Fruit fly (Drosophila melanogaster) whole organism, prepupa: Measurements from ENCODE around the gene RpS20.

Experiments used
- Blimp-1 ChIP-seq: fragments of 200-800 bp; sonication (Bioruptor generic); optimal IDR thresholded peaks from 3 replicates; lab custom pipeline; 2017; ENCODE audit warnings: missing biosample characterization, missing genetic modification characterization, mild to moderate bottlenecking, moderate library complexity, missing genetic modification reagents
- CG10631 ChIP-seq: fragments of 200-800 bp; sonication (Bioruptor generic); optimal IDR thresholded peaks from 2 replicates; lab custom pipeline; 2016; ENCODE audit warnings: missing biosample characterization, missing genetic modification characterization
- CG10669 ChIP-seq: fragments of 200-800 bp; sonication (Bioruptor generic); optimal IDR thresholded peaks from 3 replicates; lab custom pipeline; 2018; ENCODE audit warnings: missing biosample characterization, mild to moderate bottlenecking, missing genetic modification characterization, moderate library complexity
- CG11294 ChIP-seq: fragments of 200-800 bp; sonication (Bioruptor generic); IDR thresholded peaks from 2 replicates; pipeline ENCODE4 v1.3.6; 2022; ENCODE audit warnings: missing biosample characterization, missing genetic modification characterization
- CG11762 ChIP-seq: fragments of 200-800 bp; sonication (Bioruptor generic); optimal IDR thresholded peaks from 3 replicates; lab custom pipeline; 2016; ENCODE audit warnings: missing biosample characterization, missing genetic modification characterization; ENCODE audit not compliant: insufficient read depth
- CG11902 ChIP-seq: fragments of 200-800 bp; sonication (Bioruptor generic); optimal IDR thresholded peaks from 3 replicates; lab custom pipeline; 2016; ENCODE audit warnings: missing biosample characterization, missing genetic modification characterization
- CG1621 ChIP-seq: fragments of 200-800 bp; sonication (Bioruptor generic); optimal IDR thresholded peaks from 3 replicates; lab custom pipeline; 2018; ENCODE audit warnings: missing biosample characterization, mild to moderate bottlenecking, missing genetic modification characterization
- CG16779 ChIP-seq: fragments of 200-800 bp; sonication (Bioruptor generic); optimal IDR thresholded peaks from 3 replicates; lab custom pipeline; 2017; ENCODE audit warnings: missing biosample characterization, mild to moderate bottlenecking, missing genetic modification characterization
- CG31627 ChIP-seq: fragments of 200-800 bp; sonication (Bioruptor generic); optimal IDR thresholded peaks from 3 replicates; lab custom pipeline; 2016; ENCODE audit warnings: missing biosample characterization, missing genetic modification characterization
- CG32006 ChIP-seq: fragments of 200-800 bp; sonication (Bioruptor generic); optimal IDR thresholded peaks from 3 replicates; lab custom pipeline; 2017; ENCODE audit warnings: missing biosample characterization, mild to moderate bottlenecking, missing genetic modification characterization
- CG3919 ChIP-seq: fragments of 200-800 bp; sonication (Bioruptor generic); optimal IDR thresholded peaks from 3 replicates; lab custom pipeline; 2016; ENCODE audit warnings: missing biosample characterization, missing genetic modification characterization
- CG4318 ChIP-seq: fragments of 200-800 bp; sonication (Bioruptor generic); optimal IDR thresholded peaks from 3 replicates; lab custom pipeline; 2017; ENCODE audit warnings: missing biosample characterization, mild to moderate bottlenecking, missing genetic modification characterization
- CG6163 ChIP-seq: fragments of 200-800 bp; sonication (Bioruptor generic); IDR thresholded peaks from 3 replicates; pipeline ENCODE4 v1.3.6; 2022; ENCODE audit warnings: missing biosample characterization, missing genetic modification characterization
- CG6276 ChIP-seq: fragments of 200-800 bp; sonication (Bioruptor generic); optimal IDR thresholded peaks from 2 replicates; lab custom pipeline; 2017; ENCODE audit warnings: missing biosample characterization, mild to moderate bottlenecking, missing genetic modification characterization
- CG6792 ChIP-seq: fragments of 200-800 bp; sonication (Bioruptor generic); optimal IDR thresholded peaks from 3 replicates; lab custom pipeline; 2016; ENCODE audit warnings: missing biosample characterization, missing genetic modification characterization
- CG6808 ChIP-seq: fragments of 200-800 bp; sonication (Bioruptor generic); optimal IDR thresholded peaks from 3 replicates; lab custom pipeline; 2017; ENCODE audit warnings: missing biosample characterization, missing genetic modification characterization, mild to moderate bottlenecking, moderate library complexity, missing genetic modification reagents
- CG6854 ChIP-seq: fragments of 200-800 bp; sonication (Bioruptor generic); optimal IDR thresholded peaks from 2 replicates; lab custom pipeline; 2017; ENCODE audit warnings: missing biosample characterization, mild to moderate bottlenecking, missing genetic modification characterization
- CG7368 ChIP-seq: fragments of 200-800 bp; sonication (Bioruptor generic); optimal IDR thresholded peaks from 3 replicates; lab custom pipeline; 2016; ENCODE audit warnings: missing biosample characterization, missing genetic modification characterization
- CG8319 ChIP-seq: fragments of 200-800 bp; sonication (Bioruptor generic); optimal IDR thresholded peaks from 3 replicates; lab custom pipeline; 2016; ENCODE audit warnings: missing biosample characterization, missing genetic modification characterization
- CG8632 ChIP-seq: fragments of 200-800 bp; sonication (Bioruptor generic); optimal IDR thresholded peaks from 3 replicates; lab custom pipeline; 2016; ENCODE audit warnings: missing biosample characterization, missing genetic modification characterization
- CG9139 ChIP-seq: fragments of 200-800 bp; sonication (Bioruptor generic); optimal IDR thresholded peaks from 3 replicates; lab custom pipeline; 2017; ENCODE audit warnings: missing biosample characterization, mild to moderate bottlenecking, missing genetic modification characterization
- Eip75B ChIP-seq: fragments of 200-800 bp; sonication (Bioruptor generic); optimal IDR thresholded peaks from 3 replicates; lab custom pipeline; 2016; ENCODE audit warnings: missing biosample characterization, missing genetic modification characterization
- Eip93F ChIP-seq: fragments of 200-800 bp; sonication (Bioruptor generic); optimal IDR thresholded peaks from 2 replicates; lab custom pipeline; 2016; ENCODE audit warnings: missing biosample characterization, mild to moderate bottlenecking, missing genetic modification characterization
- Ets96B ChIP-seq: fragments of 200-800 bp; optimal IDR thresholded peaks from 2 replicates; lab custom pipeline; 2019; ENCODE audit warnings: missing biosample characterization, mild to moderate bottlenecking, missing genetic modification characterization, moderate library complexity
- Gug ChIP-seq: fragments of 200-800 bp; sonication (Bioruptor generic); IDR thresholded peaks from 2 replicates; pipeline ENCODE4 v1.3.6; 2022; ENCODE audit warnings: missing biosample characterization, missing genetic modification characterization
- Hr4 ChIP-seq: fragments of 200-800 bp; sonication (Bioruptor generic); optimal IDR thresholded peaks from 3 replicates; lab custom pipeline; 2016; ENCODE audit warnings: missing biosample characterization, missing genetic modification characterization
- Lpt ChIP-seq: fragments of 200-800 bp; sonication (Bioruptor generic); optimal IDR thresholded peaks from 3 replicates; lab custom pipeline; 2016; ENCODE audit warnings: missing biosample characterization, missing genetic modification characterization
- Met ChIP-seq: fragments of 200-800 bp; sonication (Bioruptor generic); optimal IDR thresholded peaks from 3 replicates; lab custom pipeline; 2016; ENCODE audit warnings: missing biosample characterization, missing genetic modification characterization
- OdsH ChIP-seq: fragments of 200-800 bp; sonication (Bioruptor generic); optimal IDR thresholded peaks from 3 replicates; lab custom pipeline; 2016; ENCODE audit warnings: missing biosample characterization, missing genetic modification characterization
- Smox ChIP-seq: fragments of 200-800 bp; sonication (Bioruptor generic); optimal IDR thresholded peaks from 3 replicates; lab custom pipeline; 2016; ENCODE audit warnings: missing biosample characterization, missing genetic modification characterization
- Sox102F ChIP-seq: fragments of 200-800 bp; sonication (Bioruptor generic); optimal IDR thresholded peaks from 2 replicates; lab custom pipeline; 2016; ENCODE audit warnings: missing biosample characterization, mild to moderate bottlenecking, missing genetic modification characterization
- Sox14 ChIP-seq: fragments of 200-800 bp; sonication (Bioruptor generic); optimal IDR thresholded peaks from 3 replicates; lab custom pipeline; 2016; ENCODE audit warnings: missing biosample characterization, missing genetic modification characterization
- Sox15 ChIP-seq: fragments of 200-800 bp; sonication (Bioruptor generic); optimal IDR thresholded peaks from 3 replicates; lab custom pipeline; 2016; ENCODE audit warnings: missing biosample characterization, missing genetic modification characterization
- achi ChIP-seq: fragments of 200-800 bp; sonication (Bioruptor generic); optimal IDR thresholded peaks from 3 replicates; lab custom pipeline; 2016; ENCODE audit warnings: missing biosample characterization, missing genetic modification characterization
- acj6 ChIP-seq: fragments of 200-800 bp; sonication (Bioruptor generic); optimal IDR thresholded peaks from 3 replicates; lab custom pipeline; 2016; ENCODE audit warnings: missing biosample characterization, missing genetic modification characterization
- cyc ChIP-seq: fragments of 200-800 bp; sonication (Bioruptor generic); optimal IDR thresholded peaks from 3 replicates; lab custom pipeline; 2016; ENCODE audit warnings: missing biosample characterization, missing genetic modification characterization
- dsx ChIP-seq: fragments of 200-800 bp; optimal IDR thresholded peaks from 3 replicates; lab custom pipeline; 2019; ENCODE audit warnings: missing biosample characterization, mild to moderate bottlenecking, missing genetic modification characterization, moderate library complexity; ENCODE audit not compliant: poor library complexity, severe bottlenecking
- eg ChIP-seq: fragments of 200-800 bp; sonication (Bioruptor generic); IDR thresholded peaks from 3 replicates; pipeline ENCODE4 v1.3.6; 2022; ENCODE audit warnings: missing biosample characterization, missing genetic modification characterization
- esn ChIP-seq: fragments of 200-800 bp; sonication (Bioruptor generic); optimal IDR thresholded peaks from 2 replicates; lab custom pipeline; 2016; ENCODE audit warnings: missing biosample characterization, mild to moderate bottlenecking, missing genetic modification characterization, moderate library complexity
- fd59A ChIP-seq: fragments of 200-800 bp; sonication (Bioruptor generic); optimal IDR thresholded peaks from 2 replicates; lab custom pipeline; 2017; ENCODE audit warnings: missing biosample characterization, mild to moderate bottlenecking, missing genetic modification characterization, missing genetic modification reagents
- fd85E ChIP-seq: fragments of 200-800 bp; sonication (Bioruptor generic); optimal IDR thresholded peaks from 3 replicates; lab custom pipeline; 2016; ENCODE audit warnings: missing biosample characterization, missing genetic modification characterization
- fkh ChIP-seq: fragments of 200-800 bp; sonication (Bioruptor generic); optimal IDR thresholded peaks from 3 replicates; lab custom pipeline; 2017; ENCODE audit warnings: missing biosample characterization, mild to moderate bottlenecking, missing genetic modification characterization, moderate library complexity
- lz ChIP-seq: fragments of 200-800 bp; sonication (Bioruptor generic); optimal IDR thresholded peaks from 3 replicates; lab custom pipeline; 2016; ENCODE audit warnings: missing biosample characterization, missing genetic modification characterization
- net ChIP-seq: fragments of 200-800 bp; sonication (Bioruptor generic); optimal IDR thresholded peaks from 3 replicates; lab custom pipeline; 2016; ENCODE audit warnings: missing biosample characterization, missing genetic modification characterization
- pdm3 ChIP-seq: fragments of 200-800 bp; sonication (Bioruptor generic); optimal IDR thresholded peaks from 3 replicates; lab custom pipeline; 2016; ENCODE audit warnings: missing biosample characterization, missing genetic modification characterization
- salr ChIP-seq, 2 experiments: fragments of 200-800 bp; sonication (Bioruptor generic); optimal IDR thresholded peaks; 3 replicates each; lab custom pipeline; 2016 to 2018; ENCODE audit warnings: missing biosample characterization in 2 of 2, missing genetic modification characterization in 2 of 2, mild to moderate bottlenecking in 1 of 2
- spab ChIP-seq: fragments of 200-800 bp; sonication (Bioruptor generic); optimal IDR thresholded peaks from 2 replicates; lab custom pipeline; 2017; ENCODE audit warnings: missing biosample characterization, mild to moderate bottlenecking, missing genetic modification characterization, missing genetic modification reagents
- ss ChIP-seq, 2 experiments: fragments of 200-800 bp; sonication (Bioruptor generic); optimal IDR thresholded peaks; 2 replicates in 1 of 2; 3 replicates in 1 of 2; lab custom pipeline; 2017 to 2018; ENCODE audit warnings: mild to moderate bottlenecking in 2 of 2, missing biosample characterization in 2 of 2, missing genetic modification characterization in 2 of 2, moderate library complexity in 1 of 2
- svp ChIP-seq: fragments of 200-800 bp; sonication (Bioruptor generic); peaks from one replicate; lab custom pipeline; 2016; ENCODE audit warnings: missing biosample characterization, missing genetic modification characterization
- topi ChIP-seq: fragments of 200-800 bp; sonication (Bioruptor generic); optimal IDR thresholded peaks from 3 replicates; lab custom pipeline; 2016; ENCODE audit warnings: missing biosample characterization, missing genetic modification characterization

RpS20 gene

DNA sequence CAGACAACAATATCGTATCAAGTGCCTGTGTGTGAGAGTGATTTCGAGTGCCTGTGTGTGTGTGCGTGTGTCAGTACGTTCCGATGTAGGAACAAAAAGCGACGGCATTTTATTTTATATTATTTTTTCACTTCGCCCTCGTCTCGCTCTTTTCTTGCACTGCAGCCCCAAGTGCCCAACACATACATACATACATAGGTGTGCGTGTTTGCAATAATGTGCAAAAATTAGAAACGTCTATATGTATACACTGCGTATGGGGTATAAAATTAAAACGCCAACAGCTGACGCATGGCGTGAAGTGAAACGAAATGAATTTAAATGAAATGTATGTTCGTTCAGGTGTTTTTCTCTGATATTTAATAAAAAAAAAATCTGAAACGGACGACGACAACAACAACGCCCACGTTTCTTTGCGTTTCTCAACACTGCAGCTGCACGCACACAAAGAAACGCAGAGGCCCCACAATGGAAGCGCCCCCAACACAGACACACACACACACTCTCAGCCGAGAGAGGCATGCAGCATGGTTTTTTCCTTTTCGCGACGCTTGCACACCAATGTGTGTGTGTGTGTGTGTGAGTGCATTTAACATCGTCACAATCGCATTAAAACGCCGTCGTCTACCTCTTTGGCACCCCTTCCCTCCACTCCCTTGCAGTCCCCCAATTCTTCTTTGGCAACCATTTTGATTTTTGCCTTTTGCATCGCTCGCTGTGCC lies 38.1 kb upstream of the RpS20 start:
- TF ChIP-seq CG11294 (GFP tag; lab: Robert Waterston, UW): peak; percentile 6; the same call in 1 of the 2 replicates
- TF ChIP-seq pdm3 (GFP tag; lab: Kevin White, UChicago): peak; percentile 59
- TF ChIP-seq fd59A (GFP tag; lab: Kevin White, UChicago): peak; percentile 29
- peak; percentile 38 for TF ChIP-seq CG16779 (tag; lab: Kevin White, UChicago)
- TF ChIP-seq CG4318 (GFP tag; lab: Kevin White, UChicago): peak; percentile 44
- TF ChIP-seq CG11762 (GFP tag; lab: Kevin White, UChicago): no peak
- peak; percentile 52 for TF ChIP-seq CG6276
- peak; percentile 85 for TF ChIP-seq Sox14 (GFP tag; lab: Kevin White, UChicago)
- peak; percentile 24 for TF ChIP-seq cyc
- peak; percentile 55 for TF ChIP-seq net
- TF ChIP-seq CG3919 (GFP tag; lab: Kevin White, UChicago): peak; percentile 55
- no peak for TF ChIP-seq Gug (GFP tag; lab: Robert Waterston, UW)
- TF ChIP-seq achi (GFP tag; lab: Kevin White, UChicago): peak; percentile 62
- peak; percentile 67 for TF ChIP-seq CG6808 (GFP tag; lab: Kevin White, UChicago)
- no peak for TF ChIP-seq CG6854 (GFP tag; lab: Kevin White, UChicago)
- TF ChIP-seq CG6792: peak; percentile 56
- TF ChIP-seq fd85E (GFP tag; lab: Kevin White, UChicago): no peak
- TF ChIP-seq Blimp-1 (GFP tag; lab: Kevin White, UChicago): no peak
- TF ChIP-seq fkh (GFP tag; lab: Kevin White, UChicago): no peak
- peak; percentile 74 for TF ChIP-seq Hr4
- TF ChIP-seq topi (GFP tag; lab: Kevin White, UChicago): peak; percentile 43
- peak in 1 of 2 experiments; percentile 42 for TF ChIP-seq salr (GFP tag; optimal IDR thresholded peaks at IDR 0.05; lab: Kevin White, UChicago)
- TF ChIP-seq esn (GFP tag; lab: Kevin White, UChicago): peak; percentile 71
- TF ChIP-seq CG9139 (GFP tag; lab: Kevin White, UChicago): peak; percentile 29
- TF ChIP-seq eg (GFP tag; lab: Robert Waterston, UW): peak; percentile 54; the same call in 1 of the 3 replicates
- TF ChIP-seq CG32006 (GFP tag; lab: Kevin White, UChicago): peak; percentile 68
- TF ChIP-seq spab (GFP tag; lab: Kevin White, UChicago): peak; percentile 38
- TF ChIP-seq Sox102F (GFP tag; lab: Kevin White, UChicago): peak; percentile 43
- no peak for TF ChIP-seq CG11902 (GFP tag; lab: Kevin White, UChicago)
- peak; percentile 35 for TF ChIP-seq dsx (GFP tag; lab: Kevin White, UChicago)
- peak; percentile 57 for TF ChIP-seq acj6
- peak; percentile 69 for TF ChIP-seq Lpt
- TF ChIP-seq Ets96B (tag; lab: Kevin White, UChicago): peak; percentile 62
- TF ChIP-seq Met (GFP tag; lab: Kevin White, UChicago): peak; percentile 54
- peak; percentile 33 for TF ChIP-seq CG10669 (GFP tag; lab: Kevin White, UChicago)
- peak; percentile 40 to 72 for TF ChIP-seq ss (GFP tag; optimal IDR thresholded peaks at IDR 0.05; lab: Kevin White, UChicago)
- TF ChIP-seq Smox (GFP tag; lab: Kevin White, UChicago): peak; percentile 55
- TF ChIP-seq CG1621 (tag; lab: Kevin White, UChicago): no peak
- TF ChIP-seq OdsH (GFP tag; lab: Kevin White, UChicago): peak; percentile 59
- TF ChIP-seq CG8632 (GFP tag; lab: Kevin White, UChicago): peak; percentile 38
- TF ChIP-seq CG10631: peak; percentile 64
- TF ChIP-seq Eip93F: no peak
- peak; percentile 58 for TF ChIP-seq lz (GFP tag; lab: Kevin White, UChicago)
- TF ChIP-seq Sox15 (GFP tag; lab: Kevin White, UChicago): no peak
- TF ChIP-seq CG7368: peak; percentile 49
- TF ChIP-seq CG31627 (GFP tag; lab: Kevin White, UChicago): peak; percentile 32
- TF ChIP-seq CG6163 (GFP tag; lab: Robert Waterston, UW): peak; percentile 74
- peak; percentile 71 for TF ChIP-seq Eip75B (GFP tag; lab: Kevin White, UChicago)
- TF ChIP-seq svp: peak; percentile 77
- TF ChIP-seq CG8319: peak; percentile 38
